Fruit fly (Drosophila melanogaster): Measurements from ENCODE around the gene Atg14.

Gene Atg14

dm6 chr3R:29151621-29152092, 35.5 kb downstream of the Atg14 start, which contains the start of gene eIF2D (continued):
- TF ChIP-seq Eip75B (GFP tag; optimal IDR thresholded peaks at IDR 0.05) = peak; percentile 43
- no peak for TF ChIP-seq CG7368 (GFP tag; optimal IDR thresholded peaks at IDR 0.05)
- peak in 1 of 2 experiments; percentile 33 for TF ChIP-seq ss (GFP tag; optimal IDR thresholded peaks at IDR 0.05)
- no peak for TF ChIP-seq Ets21C (GFP tag; optimal IDR thresholded peaks at IDR 0.05)
- peak; percentile 64 for TF ChIP-seq achi (GFP tag; optimal IDR thresholded peaks at IDR 0.05)
- TF ChIP-seq CG10669 (GFP tag; optimal IDR thresholded peaks at IDR 0.05) = no peak
- no peak for TF ChIP-seq Sox102F (GFP tag; optimal IDR thresholded peaks at IDR 0.05)
- no peak for TF ChIP-seq OdsH (GFP tag; optimal IDR thresholded peaks at IDR 0.05)
- TF ChIP-seq CG6792 (GFP tag; optimal IDR thresholded peaks at IDR 0.05) = peak; percentile 54
- no peak for TF ChIP-seq pdm3 (GFP tag; optimal IDR thresholded peaks at IDR 0.05)
- peak; percentile 41; the same call in 1 of the 2 replicates for TF ChIP-seq Gug (GFP tag; IDR thresholded peaks at IDR 0.05)
- TF ChIP-seq CG3919 (GFP tag; optimal IDR thresholded peaks at IDR 0.05) = peak; percentile 46
- no peak for TF ChIP-seq fd59A (GFP tag; optimal IDR thresholded peaks at IDR 0.05)
- no peak for TF ChIP-seq CG4318 (GFP tag; optimal IDR thresholded peaks at IDR 0.05)

dm6 chr3R:29153197-29153644, 37.0 kb downstream of the Atg14 start, which contains the start of the genes Slbp and Rpn2:
TSS of gene Slbp (minus strand) at chr3R:29153266.
TSS of gene Rpn2 (plus strand) at chr3R:29153524.
- no peak for TF ChIP-seq fd85E (GFP tag; optimal IDR thresholded peaks at IDR 0.05)
- TF ChIP-seq CG32006 (GFP tag; optimal IDR thresholded peaks at IDR 0.05) = no peak
- peak; percentile 25 for TF ChIP-seq CG3032 (tag; optimal IDR thresholded peaks at IDR 0.05)
- TF ChIP-seq Hr4 (GFP tag; optimal IDR thresholded peaks at IDR 0.05) = no peak
- TF ChIP-seq fd59A (GFP tag; optimal IDR thresholded peaks at IDR 0.05) = no peak
- TF ChIP-seq Eip93F (GFP tag; optimal IDR thresholded peaks at IDR 0.05) = no peak
- no peak for TF ChIP-seq CG16779 (tag; optimal IDR thresholded peaks at IDR 0.05)
- TF ChIP-seq ss (GFP tag; optimal IDR thresholded peaks at IDR 0.05) = peak in 1 of 2 experiments; percentile 13
- no peak for TF ChIP-seq Sox102F (GFP tag; optimal IDR thresholded peaks at IDR 0.05)
- peak; percentile 22 for TF ChIP-seq fkh (GFP tag; optimal IDR thresholded peaks at IDR 0.05)
- no peak for TF ChIP-seq Sox15 (GFP tag; optimal IDR thresholded peaks at IDR 0.05)
- no peak for TF ChIP-seq OdsH (GFP tag; optimal IDR thresholded peaks at IDR 0.05)
- no peak for TF ChIP-seq CG6854 (GFP tag; optimal IDR thresholded peaks at IDR 0.05)
- peak; percentile 32 for TF ChIP-seq Eip75B (GFP tag; optimal IDR thresholded peaks at IDR 0.05)
- peak; percentile 19 for TF ChIP-seq achi (GFP tag; optimal IDR thresholded peaks at IDR 0.05)
- TF ChIP-seq CG11902 (GFP tag; optimal IDR thresholded peaks at IDR 0.05) = peak; percentile 17
- no peak for TF ChIP-seq CG11762 (GFP tag; optimal IDR thresholded peaks at IDR 0.05; ENCODE audit: insufficient read depth)
- peak; percentile 44 for TF ChIP-seq Eip78C (GFP tag)
- no peak for TF ChIP-seq CG6808 (GFP tag; optimal IDR thresholded peaks at IDR 0.05)
- peak; percentile 64 for TF ChIP-seq esn (GFP tag; optimal IDR thresholded peaks at IDR 0.05)
- peak; percentile 21 for TF ChIP-seq topi (GFP tag; optimal IDR thresholded peaks at IDR 0.05)
- no peak for TF ChIP-seq CG4318 (GFP tag; optimal IDR thresholded peaks at IDR 0.05)
- TF ChIP-seq dac (GFP tag; optimal IDR thresholded peaks at IDR 0.05) = no peak
- TF ChIP-seq Met (GFP tag; optimal IDR thresholded peaks at IDR 0.05) = no peak
- no peak for TF ChIP-seq CG9139 (GFP tag; optimal IDR thresholded peaks at IDR 0.05)
- no peak for TF ChIP-seq Gug (GFP tag; IDR thresholded peaks at IDR 0.05)
- peak; percentile 49 for TF ChIP-seq lz (GFP tag; optimal IDR thresholded peaks at IDR 0.05)
- TF ChIP-seq CG6276 (GFP tag; optimal IDR thresholded peaks at IDR 0.05) = no peak
- no peak for TF ChIP-seq Lpt (GFP tag; optimal IDR thresholded peaks at IDR 0.05)
- no peak for TF ChIP-seq CG10631 (GFP tag; optimal IDR thresholded peaks at IDR 0.05)
- TF ChIP-seq cyc (GFP tag; optimal IDR thresholded peaks at IDR 0.05) = peak; percentile 37
- TF ChIP-seq CG31627 (GFP tag; optimal IDR thresholded peaks at IDR 0.05) = peak; percentile 13
- TF ChIP-seq CG8319 (GFP tag; optimal IDR thresholded peaks at IDR 0.05) = no peak
- peak; percentile 29 for TF ChIP-seq Ets96B (tag; optimal IDR thresholded peaks at IDR 0.05)
- no peak for TF ChIP-seq pdm3 (GFP tag; optimal IDR thresholded peaks at IDR 0.05)
- TF ChIP-seq net (GFP tag; optimal IDR thresholded peaks at IDR 0.05) = no peak
- peak; percentile 1 for TF ChIP-seq CG1621 (tag; optimal IDR thresholded peaks at IDR 0.05)
- no peak for TF ChIP-seq CG8119 (GFP tag; IDR thresholded peaks at IDR 0.05)
- TF ChIP-seq CG8632 (GFP tag; optimal IDR thresholded peaks at IDR 0.05) = no peak
- TF ChIP-seq CG11294 (GFP tag; IDR thresholded peaks at IDR 0.05) = no peak
- peak; percentile 81 for TF ChIP-seq Sox14 (GFP tag; optimal IDR thresholded peaks at IDR 0.05)
- no peak for TF ChIP-seq CG34406 (GFP tag; optimal IDR thresholded peaks at IDR 0.05)
- no peak for TF ChIP-seq Smox (GFP tag; optimal IDR thresholded peaks at IDR 0.05)
- no peak for TF ChIP-seq eg (GFP tag; IDR thresholded peaks at IDR 0.05)

Measured in whole organism, prepupa.